Worm (Caenorhabditis elegans): ENCODE measurements around the gene ZK622.5.

DNA sequence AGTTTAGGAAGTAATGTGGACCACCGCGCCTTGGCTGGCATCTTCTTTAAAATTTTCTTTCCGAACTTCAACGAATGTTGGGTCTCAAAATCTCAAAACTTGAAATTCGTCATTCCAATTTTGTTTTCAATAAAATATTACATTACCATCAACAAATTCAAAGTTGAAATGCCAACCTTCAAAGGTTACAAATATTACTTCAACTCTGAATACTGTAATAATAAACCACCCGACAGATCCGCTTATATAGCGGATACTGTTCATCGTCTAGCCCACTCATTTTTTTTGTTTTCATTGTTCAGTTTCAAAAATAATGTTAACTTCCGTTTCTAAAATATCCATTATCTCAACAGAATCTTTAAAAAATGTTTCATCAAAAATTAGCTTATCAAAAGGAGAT is 4.2 kb upstream of the ZK622.5 start, which contains the start of gene gur-5:
- TF ChIP-seq nhr-21 (tag; optimal IDR thresholded peaks at IDR 0.05) (no peak), ceh-16 (tag; optimal IDR thresholded peaks at IDR 0.05) (no peak), nhr-77 (tag; optimal IDR thresholded peaks at IDR 0.05) (no peak), snpc-4 (tag; optimal IDR thresholded peaks at IDR 0.05) (no peak)
